Worm (Caenorhabditis elegans) whole organism, L4 larva: ENCODE data around the gene bus-8A.

ENCODE experiments used
- F44E2.7 ChIP-seq: fragments of 200-800 bp; sonication (Bioruptor generic); IDR thresholded peaks from 2 replicates; pipeline ENCODE4 v2.1.2; 2022; ENCODE audit warnings: missing genetic modification characterization, missing compliant biosample characterization
- T26A8.4 ChIP-seq: fragments of 200-800 bp; sonication (Bioruptor generic); IDR thresholded peaks from 2 replicates; pipeline ENCODE4 v1.3.6; 2022; ENCODE audit warnings: missing genetic modification characterization, missing compliant biosample characterization
- ama-1 ChIP-seq: fragments of 150-350 bp; optimal IDR thresholded peaks from 2 replicates; lab custom pipeline; 2014; ENCODE audit warnings: inconsistent platforms, mixed read lengths
- ceh-28 ChIP-seq: fragments of 150-350 bp; optimal IDR thresholded peaks from 2 replicates; lab custom pipeline; 2014; ENCODE audit warnings: missing biosample characterization, missing genetic modification reagents, missing genetic modification characterization
- ces-1 ChIP-seq: fragments of 150-350 bp; sonication (generic microtip); optimal IDR thresholded peaks from 4 replicates; lab custom pipeline; 2014; ENCODE audit warnings: missing biosample characterization, missing genetic modification reagents, missing genetic modification characterization
- ctbp-1 ChIP-seq: fragments of 200-800 bp; sonication (Bioruptor generic); IDR thresholded peaks from 2 replicates; pipeline ENCODE4 v1.3.6; 2022; ENCODE audit warnings: missing genetic modification reagents, missing genetic modification characterization, missing compliant biosample characterization
- fkh-10 ChIP-seq: fragments of 150-350 bp; optimal IDR thresholded peaks from 2 replicates; lab custom pipeline; 2014; ENCODE audit warnings: missing biosample characterization, missing genetic modification reagents, missing genetic modification characterization
- php-3 ChIP-seq: fragments of 200-800 bp; sonication (Bioruptor generic); IDR thresholded peaks from 2 replicates; pipeline ENCODE4 v1.3.6; 2022; ENCODE audit warnings: missing genetic modification reagents, missing genetic modification characterization, missing compliant biosample characterization
- tag-97 ChIP-seq: fragments of 200-800 bp; sonication (Bioruptor generic); IDR thresholded peaks from 2 replicates; pipeline ENCODE4 v1.3.6; 2022; ENCODE audit warnings: missing genetic modification characterization, missing compliant biosample characterization
- unc-62 ChIP-seq, 3 experiments: fragments of 150-350 bp in 1 of 3; sonication (generic microtip); optimal IDR thresholded peaks in 2 of 3; peaks in 1 of 3; 1 replicate in 1 of 3; 2 replicates in 2 of 3; lab custom pipeline; 2014 to 2017; ENCODE audit warnings: missing biosample characterization in 3 of 3, missing genetic modification characterization in 3 of 3, missing genetic modification reagents in 3 of 3, missing genotype in 1 of 3

- TF ChIP-seq ama-1 (lab: Kevin White, UChicago) (no peak), ctbp-1 (GFP tag; lab: Robert Waterston, UW) (no peak), unc-62 (GFP tag; optimal IDR thresholded peaks at IDR 0.05 in 1 of 2; lab: Kevin White, UChicago) (peak in 1 of 2 experiments; percentile 94), unc-62 (tag; optimal IDR thresholded peaks at IDR 0.05; lab: Kevin White, UChicago) (no peak), ces-1 (GFP tag; lab: Kevin White, UChicago) (no peak), ceh-28 (no peak), F44E2.7 (no peak), php-3 (GFP tag; lab: Robert Waterston, UW) (no peak), fkh-10 (GFP tag; lab: Kevin White, UChicago) (no peak), tag-97 (no peak), T26A8.4 (GFP tag; lab: Robert Waterston, UW) (no peak)
Measured at ce11 chrX:5492820-5493382, at the start of gene bus-8A, which contains the start of gene bus-8B.
